Fruit fly (Drosophila melanogaster): Measurements from ENCODE around the gene CG9981.

DNA sequence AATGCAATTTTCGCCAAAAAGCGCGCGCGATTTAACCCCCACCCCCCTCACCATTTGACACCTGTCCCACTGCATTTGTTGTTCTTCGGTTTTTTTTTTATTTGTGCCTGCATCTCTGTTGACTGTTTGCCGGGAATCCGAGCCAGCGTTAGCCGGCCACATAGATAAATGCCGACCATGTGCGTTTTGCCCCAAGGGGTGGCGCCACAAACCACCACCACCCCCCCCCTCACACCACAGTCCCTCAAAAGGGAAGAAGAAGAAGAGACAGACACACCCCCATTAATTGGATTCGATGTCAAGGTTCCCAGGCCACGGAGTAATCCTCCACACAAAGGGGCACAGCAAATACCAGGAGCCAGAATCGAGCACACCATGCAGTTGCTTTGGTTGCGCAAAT, 44.4 kb upstream of the CG9981 start:
- TF ChIP-seq CTCF (optimal IDR thresholded peaks at IDR 0.05) (no peak), CG8478 (optimal IDR thresholded peaks at IDR 0.05) (no peak)
